Worm (Caenorhabditis elegans): ENCODE results near the gene clec-172.

Gene clec-172

DNA sequence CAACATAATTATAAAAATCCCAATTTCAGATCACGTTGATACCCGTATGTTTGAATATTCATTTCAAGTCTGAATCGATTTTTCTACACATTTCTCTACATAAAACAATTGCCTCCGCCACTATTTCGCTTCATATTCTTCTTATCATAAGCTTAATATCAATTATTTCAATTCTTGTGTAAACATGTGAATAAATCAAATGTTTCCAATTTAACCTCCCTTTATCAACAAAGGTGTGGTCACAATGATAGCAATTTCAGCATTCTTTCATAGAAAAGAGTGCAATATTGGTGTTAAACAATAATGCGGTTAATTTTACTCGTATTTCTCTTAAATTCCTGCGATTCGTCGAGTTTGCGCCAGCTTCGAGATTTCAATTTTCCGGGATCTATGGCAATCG is 43.5 kb upstream of the clec-172 start, which contains the start of gene Y41D4B.17:
Gene Y41D4B.17, plus strand, starts transcription at position 174 of the 400 bp plus-strand sequence.
- no peak for TF ChIP-seq K09A11.1 (tag; optimal IDR thresholded peaks at IDR 0.05; ENCODE audit: insufficient read depth)
- no peak for TF ChIP-seq hlh-8 (tag; optimal IDR thresholded peaks at IDR 0.05)
- TF ChIP-seq zip-5 (tag; optimal IDR thresholded peaks at IDR 0.05) = no peak
- TF ChIP-seq dmd-4 (tag; optimal IDR thresholded peaks at IDR 0.05; ENCODE audit: borderline replicate concordance) = no peak

ce11 chrIV:1555021-1555720 is 38.7 kb upstream of the clec-172 start, which contains the start of gene C34H4.1:
C34H4.1 (plus strand) TSS chrIV:1555579.
- TF ChIP-seq ceh-22 (tag; optimal IDR thresholded peaks at IDR 0.05) (no peak), pag-3 (tag; optimal IDR thresholded peaks at IDR 0.05; ENCODE audit: borderline replicate concordance) (no peak), ama-1 (optimal IDR thresholded peaks at IDR 0.05) (no peak), hlh-13 (GFP tag; optimal IDR thresholded peaks at IDR 0.05) (no peak), unc-86 (tag; optimal IDR thresholded peaks at IDR 0.05) (no peak), T23F11.4 (GFP tag; optimal IDR thresholded peaks at IDR 0.05) (no peak), lin-11 (tag; optimal IDR thresholded peaks at IDR 0.05) (no peak), lim-6 (tag; optimal IDR thresholded peaks at IDR 0.05) (no peak), ceh-30 (tag; optimal IDR thresholded peaks at IDR 0.05) (no peak), pat-9 (tag; optimal IDR thresholded peaks at IDR 0.05) (no peak), fkh-10 (GFP tag; optimal IDR thresholded peaks at IDR 0.05) (no peak)

- TF ChIP-seq elt-2 (tag; optimal IDR thresholded peaks at IDR 0.05) = no peak
- TF ChIP-seq hlh-15 (tag; optimal IDR thresholded peaks at IDR 0.05) = no peak
- TF ChIP-seq unc-55 (GFP tag; optimal IDR thresholded peaks at IDR 0.05) = no peak
- no peak for TF ChIP-seq pha-4 (tag; optimal IDR thresholded peaks at IDR 0.05)
- TF ChIP-seq dmd-4 (tag; optimal IDR thresholded peaks at IDR 0.05; ENCODE audit: borderline replicate concordance) = no peak
- TF ChIP-seq K02D7.2 (tag; optimal IDR thresholded peaks at IDR 0.05) = no peak
- TF ChIP-seq ceh-2 (tag; optimal IDR thresholded peaks at IDR 0.05) = no peak
- no peak for TF ChIP-seq pros-1 (tag; optimal IDR thresholded peaks at IDR 0.05)
These were observed 36.9 kb upstream of the clec-172 start, which contains the start of gene C34H4.2 for ce11 chrIV:1553195-1553918. C34H4.2 (plus strand) TSS chrIV:1553752.

- TF ChIP-seq K09A11.1 (tag; optimal IDR thresholded peaks at IDR 0.05; ENCODE audit: insufficient read depth) = no peak
- no peak for TF ChIP-seq che-1 (tag; optimal IDR thresholded peaks at IDR 0.05)
- no peak for TF ChIP-seq hlh-13 (GFP tag; optimal IDR thresholded peaks at IDR 0.05)
- TF ChIP-seq nhr-232 (tag; optimal IDR thresholded peaks at IDR 0.05) = no peak
- TF ChIP-seq K02D7.2 (tag; optimal IDR thresholded peaks at IDR 0.05) = no peak
- no peak for TF ChIP-seq ceh-6 (GFP tag; optimal IDR thresholded peaks at IDR 0.05)
- no peak for TF ChIP-seq pha-4 (tag; optimal IDR thresholded peaks at IDR 0.05)
- TF ChIP-seq hlh-6 (tag; optimal IDR thresholded peaks at IDR 0.05) = no peak
- TF ChIP-seq madf-2 (tag; optimal IDR thresholded peaks at IDR 0.05) = no peak
- TF ChIP-seq nhr-11 (tag; optimal IDR thresholded peaks at IDR 0.05) = no peak
- TF ChIP-seq ceh-30 (tag; optimal IDR thresholded peaks at IDR 0.05) = no peak
- TF ChIP-seq odd-2 (tag; optimal IDR thresholded peaks at IDR 0.05) = no peak
- no peak for TF ChIP-seq ceh-31 (tag; optimal IDR thresholded peaks at IDR 0.05)
These were observed 34.2 kb upstream of the clec-172 start, which contains the start of gene tag-244 for ce11 chrIV:1550578-1550977. tag-244 (plus strand) TSS chrIV:1550878.

- TF ChIP-seq dve-1 (tag; optimal IDR thresholded peaks at IDR 0.05) (no peak), zip-5 (tag; optimal IDR thresholded peaks at IDR 0.05) (no peak), pat-9 (tag; optimal IDR thresholded peaks at IDR 0.05) (no peak), ceh-34 (tag; optimal IDR thresholded peaks at IDR 0.05) (no peak), unc-86 (tag; optimal IDR thresholded peaks at IDR 0.05) (no peak), ttx-3 (tag; optimal IDR thresholded peaks at IDR 0.05) (no peak), dmd-4 (tag; optimal IDR thresholded peaks at IDR 0.05; ENCODE audit: borderline replicate concordance) (no peak), hlh-13 (GFP tag; optimal IDR thresholded peaks at IDR 0.05) (no peak), tbx-2 (tag; optimal IDR thresholded peaks at IDR 0.05) (no peak), hlh-15 (tag; optimal IDR thresholded peaks at IDR 0.05) (no peak), unc-3 (GFP tag; conservative IDR thresholded peaks at IDR 0.05) (no peak), unc-3 (tag; optimal IDR thresholded peaks at IDR 0.05) (no peak), eyg-1 (tag; optimal IDR thresholded peaks at IDR 0.05) (no peak), hlh-6 (tag; optimal IDR thresholded peaks at IDR 0.05) (no peak), npax-4 (tag; optimal IDR thresholded peaks at IDR 0.05) (no peak), F13H6.1 (tag; optimal IDR thresholded peaks at IDR 0.05) (no peak), ceh-48 (tag; optimal IDR thresholded peaks at IDR 0.05) (no peak)
These were observed 33.7 kb upstream of the clec-172 start, which contains the start of gene C34H4.5 for ce11 chrIV:1550131-1550530. C34H4.5 (minus strand) TSS chrIV:1550231.

All from whole organism, late embryonic.